Worm (Caenorhabditis elegans): ENCODE results near the gene srj-32.

Gene srj-32

ce11 chrV:7282037-7282436, 15.1 kb downstream of the srj-32 start, which contains the start of gene C13A2.3:
C13A2.3 (plus strand) TSS chrV:7282337.
- no peak for TF ChIP-seq C06A6.2 (GFP tag; conservative IDR thresholded peaks at IDR 0.05)
- TF ChIP-seq sea-2 (GFP tag; IDR thresholded peaks at IDR 0.05) = no peak
- TF ChIP-seq hmg-1.2 (GFP tag; IDR thresholded peaks at IDR 0.05) = no peak
- no peak for TF ChIP-seq madf-8 (GFP tag; conservative IDR thresholded peaks at IDR 0.05)
- no peak for TF ChIP-seq F52B5.7 (tag; optimal IDR thresholded peaks at IDR 0.05)
- no peak for TF ChIP-seq Y53G8AR.9 (GFP tag; conservative IDR thresholded peaks at IDR 0.05)
- no peak for TF ChIP-seq B0035.1 (tag; optimal IDR thresholded peaks at IDR 0.05)
- TF ChIP-seq nhr-120 (GFP tag; IDR thresholded peaks at IDR 0.05) = no peak
- TF ChIP-seq nfya-1 (tag; optimal IDR thresholded peaks at IDR 0.05; ENCODE audit: borderline replicate concordance, insufficient read depth) = no peak
- TF ChIP-seq lsl-1 (GFP tag; optimal IDR thresholded peaks at IDR 0.05) = no peak
- no peak for TF ChIP-seq ztf-26 (tag; optimal IDR thresholded peaks at IDR 0.05)
- TF ChIP-seq unc-62 (GFP tag; optimal IDR thresholded peaks at IDR 0.05) = no peak
- no peak for TF ChIP-seq sptf-2 (GFP tag; optimal IDR thresholded peaks at IDR 0.05)
- TF ChIP-seq ztf-25 (GFP tag; IDR thresholded peaks at IDR 0.05) = no peak
- TF ChIP-seq rpc-1 (optimal IDR thresholded peaks at IDR 0.05) = no peak
- no peak for TF ChIP-seq rpc-1 (tag; optimal IDR thresholded peaks at IDR 0.05)
- TF ChIP-seq F49E8.2 (tag; optimal IDR thresholded peaks at IDR 0.05; ENCODE audit: insufficient read depth) = no peak
- no peak for TF ChIP-seq hlh-26 (GFP tag; conservative IDR thresholded peaks at IDR 0.05)
- TF ChIP-seq T26A5.8 (tag; optimal IDR thresholded peaks at IDR 0.05) = no peak

- TF ChIP-seq xnd-1 (tag; optimal IDR thresholded peaks at IDR 0.05) (no peak), B0261.1 (tag; optimal IDR thresholded peaks at IDR 0.05) (no peak), dox-1 (GFP tag; IDR thresholded peaks at IDR 0.05) (no peak), Y53F4B.3 (GFP tag; IDR thresholded peaks at IDR 0.05) (no peak), F22D6.2 (tag; optimal IDR thresholded peaks at IDR 0.05) (no peak)
Measured at ce11 chrV:7279090-7279489, 18.1 kb downstream of the srj-32 start, which contains the start of gene C13A2.4. C13A2.4 (plus strand) TSS chrV:7279390.

- TF ChIP-seq aptf-2 (GFP tag; conservative IDR thresholded peaks at IDR 0.05) (no peak), bed-2 (GFP tag; IDR thresholded peaks at IDR 0.05) (no peak), ztf-18 (tag; optimal IDR thresholded peaks at IDR 0.05) (no peak), cebp-2 (GFP tag; IDR thresholded peaks at IDR 0.05) (no peak), rpc-1 (optimal IDR thresholded peaks at IDR 0.05) (no peak), rpc-1 (tag; optimal IDR thresholded peaks at IDR 0.05) (no peak), F55B11.4 (tag; optimal IDR thresholded peaks at IDR 0.05; ENCODE audit: borderline replicate concordance, insufficient read depth) (no peak), sdz-38 (tag; optimal IDR thresholded peaks at IDR 0.05) (no peak), lin-35 (GFP tag; optimal IDR thresholded peaks at IDR 0.05) (no peak), dpff-1 (tag; optimal IDR thresholded peaks at IDR 0.05) (no peak), ama-1 (optimal IDR thresholded peaks at IDR 0.05) (no peak), ama-1 (GFP tag; optimal IDR thresholded peaks at IDR 0.05) (no peak), aptf-3 (GFP tag; IDR thresholded peaks at IDR 0.05) (no peak), madf-6 (GFP tag; IDR thresholded peaks at IDR 0.05) (no peak), hrde-1 (tag; optimal IDR thresholded peaks at IDR 0.05; ENCODE audit: borderline replicate concordance) (no peak), efl-1 (GFP tag; optimal IDR thresholded peaks at IDR 0.05) (no peak), hsf-1 (GFP tag; IDR thresholded peaks at IDR 0.05) (no peak)
Measured at ce11 chrV:7275491-7275890, 21.7 kb downstream of the srj-32 start, which contains the start of gene C13A2.5. C13A2.5 (plus strand) TSS chrV:7275791.

Measured in whole organism, young adult.